Worm (Caenorhabditis elegans) whole organism, mixed stage, embryonic: ENCODE results near the gene R01H2.8.

Experiments
- M03D4.4 ChIP-seq: sonication (generic microtip); optimal IDR thresholded peaks from 2 replicates; lab custom pipeline; 2017; ENCODE audit warnings: mild to moderate bottlenecking, missing genetic modification characterization, missing compliant biosample characterization
- bed-3 ChIP-seq: fragments of 200-800 bp; sonication (Bioruptor generic); optimal IDR thresholded peaks from 3 replicates; lab custom pipeline; 2018; ENCODE audit warnings: mild to moderate bottlenecking, missing genetic modification characterization, moderate library complexity, missing compliant biosample characterization
- blmp-1 ChIP-seq: fragments of 150-350 bp; optimal IDR thresholded peaks from 2 replicates; lab custom pipeline; 2014; ENCODE audit warnings: missing biosample characterization, missing genetic modification characterization
- ceh-39 ChIP-seq: fragments of 150-350 bp; optimal IDR thresholded peaks from 2 replicates; lab custom pipeline; 2014; ENCODE audit warnings: missing biosample characterization, missing genetic modification characterization
- ceh-43 ChIP-seq: fragments of 200-800 bp; sonication (Bioruptor generic); optimal IDR thresholded peaks from 2 replicates; lab custom pipeline; 2018; ENCODE audit warnings: mild to moderate bottlenecking, missing genetic modification characterization, moderate library complexity, missing compliant biosample characterization
- ceh-83 ChIP-seq: fragments of 200-800 bp; sonication (Bioruptor generic); optimal IDR thresholded peaks from 2 replicates; lab custom pipeline; 2018; ENCODE audit warnings: mild to moderate bottlenecking, missing genetic modification characterization, missing compliant biosample characterization
- cnd-1 ChIP-seq: fragments of 200-800 bp; sonication (Bioruptor generic); optimal IDR thresholded peaks from 2 replicates; lab custom pipeline; 2018; ENCODE audit warnings: mild to moderate bottlenecking, missing genetic modification characterization, missing compliant biosample characterization
- drap-1 ChIP-seq: fragments of 200-800 bp; sonication (Bioruptor generic); optimal IDR thresholded peaks from 3 replicates; lab custom pipeline; 2018; ENCODE audit warnings: mild to moderate bottlenecking, missing genetic modification characterization, missing compliant biosample characterization
- elt-1 ChIP-seq: sonication (generic microtip); optimal IDR thresholded peaks from 2 replicates; lab custom pipeline; 2017; ENCODE audit warnings: missing genetic modification characterization, mild to moderate bottlenecking, missing compliant biosample characterization, antibody characterized with exemption, moderate library complexity, borderline replicate concordance; ENCODE audit not compliant: insufficient read depth
- elt-3 ChIP-seq: fragments of 150-350 bp; optimal IDR thresholded peaks from 2 replicates; lab custom pipeline; 2014; ENCODE audit warnings: missing biosample characterization, missing genetic modification characterization
- flh-1 ChIP-seq: fragments of 200-800 bp; sonication (Bioruptor generic); optimal IDR thresholded peaks from 2 replicates; lab custom pipeline; 2018; ENCODE audit warnings: mild to moderate bottlenecking, missing genetic modification characterization, moderate library complexity, missing compliant biosample characterization
- ham-2 ChIP-seq: fragments of 200-800 bp; sonication (Bioruptor generic); optimal IDR thresholded peaks from 2 replicates; lab custom pipeline; 2018; ENCODE audit warnings: mild to moderate bottlenecking, missing genetic modification characterization, missing compliant biosample characterization
- hlh-1 ChIP-seq: fragments of 150-350 bp; optimal IDR thresholded peaks from 2 replicates; lab custom pipeline; 2014; ENCODE audit warnings: missing biosample characterization, missing genetic modification reagents, missing genetic modification characterization
- lin-32 ChIP-seq: fragments of 200-800 bp; sonication (Bioruptor generic); optimal IDR thresholded peaks from 2 replicates; lab custom pipeline; 2018; ENCODE audit warnings: mild to moderate bottlenecking, missing genetic modification characterization, missing compliant biosample characterization
- lsy-2 ChIP-seq: fragments of 150-350 bp; optimal IDR thresholded peaks from 2 replicates; lab custom pipeline; 2014; ENCODE audit warnings: missing biosample characterization, missing genetic modification characterization
- mab-5 ChIP-seq: fragments of 150-350 bp; optimal IDR thresholded peaks from 2 replicates; lab custom pipeline; 2014; ENCODE audit warnings: missing biosample characterization, missing genetic modification characterization
- mls-2 ChIP-seq: sonication (generic microtip); optimal IDR thresholded peaks from 2 replicates; lab custom pipeline; 2016; ENCODE audit warnings: mild to moderate bottlenecking, missing genetic modification characterization, moderate library complexity, missing compliant biosample characterization
- nhr-12 ChIP-seq: fragments of 150-350 bp; optimal IDR thresholded peaks from 2 replicates; lab custom pipeline; 2014; ENCODE audit warnings: missing biosample characterization, missing genetic modification characterization
- nhr-2 ChIP-seq: fragments of 150-350 bp; optimal IDR thresholded peaks from 2 replicates; lab custom pipeline; 2014; ENCODE audit warnings: missing biosample characterization, missing genetic modification characterization
- nhr-237 ChIP-seq: fragments of 150-350 bp; optimal IDR thresholded peaks from 2 replicates; lab custom pipeline; 2014; ENCODE audit warnings: missing biosample characterization, missing genetic modification characterization
- nhr-28 ChIP-seq: fragments of 150-350 bp; optimal IDR thresholded peaks from 2 replicates; lab custom pipeline; 2014; ENCODE audit warnings: missing biosample characterization, missing genetic modification characterization
- nhr-76 ChIP-seq: sonication (generic microtip); optimal IDR thresholded peaks from 2 replicates; lab custom pipeline; 2017; ENCODE audit warnings: missing biosample characterization, missing genetic modification characterization
- pha-4 ChIP-seq: fragments of 150-350 bp; optimal IDR thresholded peaks from 2 replicates; lab custom pipeline; 2018; ENCODE audit warnings: missing biosample characterization, missing genetic modification reagents, missing genetic modification characterization
- sem-2 ChIP-seq: fragments of 200-800 bp; sonication (Bioruptor generic); optimal IDR thresholded peaks from 2 replicates; lab custom pipeline; 2018; ENCODE audit warnings: mild to moderate bottlenecking, missing genetic modification characterization, missing compliant biosample characterization
- snpc-4 ChIP-seq: fragments of 150-350 bp; optimal IDR thresholded peaks from 2 replicates; lab custom pipeline; 2014; ENCODE audit warnings: missing biosample characterization, missing genetic modification characterization
- sptf-1 ChIP-seq: sonication (generic microtip); optimal IDR thresholded peaks from 2 replicates; lab custom pipeline; 2017; ENCODE audit warnings: mild to moderate bottlenecking, missing genetic modification characterization, moderate library complexity, missing compliant biosample characterization
- tbx-8 ChIP-seq: fragments of 200-800 bp; sonication (Bioruptor generic); optimal IDR thresholded peaks from 2 replicates; lab custom pipeline; 2018; ENCODE audit warnings: mild to moderate bottlenecking, missing genetic modification characterization, moderate library complexity, missing compliant biosample characterization
- unc-120 ChIP-seq: sonication (generic microtip); optimal IDR thresholded peaks from 2 replicates; lab custom pipeline; 2017; ENCODE audit warnings: missing genetic modification characterization, missing compliant biosample characterization; ENCODE audit not compliant: poor library complexity, severe bottlenecking
- unc-39 ChIP-seq: fragments of 150-350 bp; optimal IDR thresholded peaks from 2 replicates; lab custom pipeline; 2014; ENCODE audit warnings: missing biosample characterization, missing genetic modification characterization
- zip-8 ChIP-seq: fragments of 150-350 bp; optimal IDR thresholded peaks from 2 replicates; lab custom pipeline; 2014; ENCODE audit warnings: missing biosample characterization, missing genetic modification characterization
- ztf-11 ChIP-seq: fragments of 150-350 bp; optimal IDR thresholded peaks from 2 replicates; lab custom pipeline; 2014; ENCODE audit warnings: missing biosample characterization, missing genetic modification characterization

R01H2.8 gene

ce11 chrIII:7032070-7032469, 36.8 kb upstream of the R01H2.8 start:
- TF ChIP-seq sptf-1 (tag; lab: Kevin White, UChicago), result no peak
- TF ChIP-seq hlh-1 (tag; lab: Kevin White, UChicago), result peak; percentile 31

DNA sequence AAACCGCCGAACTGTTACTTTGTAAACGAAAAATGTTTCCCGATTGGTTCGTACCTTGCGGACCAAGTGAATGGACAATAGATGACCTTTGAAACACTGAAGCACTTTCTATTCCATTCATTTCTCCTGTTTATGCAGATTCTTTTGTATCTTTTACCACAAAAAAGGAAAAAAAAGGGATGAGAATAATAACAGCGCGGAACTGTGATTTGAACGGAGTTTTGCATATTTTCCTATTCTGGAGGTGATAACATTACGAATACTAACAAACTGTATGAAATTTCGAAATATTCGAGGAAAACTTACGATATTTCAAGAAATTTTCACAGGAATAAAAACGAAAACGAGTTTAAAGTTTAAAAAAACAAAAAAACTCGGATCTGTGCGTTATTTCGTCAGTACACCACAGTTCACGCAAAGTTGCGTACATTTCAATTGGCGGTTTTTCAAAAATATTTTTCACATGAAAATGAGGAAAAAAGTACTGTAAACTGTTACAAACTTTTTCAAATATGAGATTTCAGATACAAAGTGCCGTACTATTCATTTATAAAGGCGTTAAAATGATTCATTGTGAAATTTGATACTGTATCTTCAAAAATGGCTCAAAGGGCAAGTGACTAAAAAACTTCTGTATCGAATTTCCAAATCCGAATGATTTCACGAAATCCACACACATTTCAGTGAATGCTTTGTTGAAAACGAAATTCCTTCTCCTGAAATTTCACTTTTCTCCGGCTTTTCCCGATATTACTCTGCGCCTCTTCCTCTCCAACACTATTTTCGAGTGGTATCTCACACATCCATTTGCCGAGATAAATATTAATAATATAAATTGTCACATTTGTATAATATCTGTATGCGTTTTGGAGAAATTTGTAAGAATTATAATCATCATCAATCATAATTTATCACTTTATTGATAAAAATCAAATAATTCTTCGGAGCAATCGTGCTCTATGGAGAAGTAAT, 34.3 kb upstream of the R01H2.8 start:
- TF ChIP-seq elt-1, result no peak
- TF ChIP-seq sem-2, result no peak
- TF ChIP-seq sptf-1 (tag; lab: Kevin White, UChicago), result no peak
- TF ChIP-seq nhr-28 (tag; lab: Kevin White, UChicago), result no peak
- peak; percentile 80 for TF ChIP-seq blmp-1 (tag; lab: Kevin White, UChicago)
- TF ChIP-seq, all 35 proteins: peak for 1

ce11 chrIII:7045643-7046042, 23.2 kb upstream of the R01H2.8 start, which contains the start of gene R01H2.7:
Gene R01H2.7, minus strand, starts transcription at chrIII:7045743.
- TF ChIP-seq nhr-12 (tag; lab: Kevin White, UChicago) (no peak), nhr-237 (tag; lab: Kevin White, UChicago) (no peak), ceh-39 (tag; lab: Kevin White, UChicago) (no peak), nhr-76 (tag; lab: Kevin White, UChicago) (no peak), unc-39 (tag; lab: Kevin White, UChicago) (no peak), ceh-83 (GFP tag; lab: Kevin White, UChicago) (no peak), ham-2 (GFP tag; lab: Kevin White, UChicago) (no peak), mls-2 (tag; lab: Kevin White, UChicago) (no peak), M03D4.4 (tag; lab: Kevin White, UChicago) (no peak), drap-1 (no peak), elt-3 (no peak), sem-2 (no peak), nhr-28 (tag; lab: Kevin White, UChicago) (no peak), lsy-2 (no peak), elt-1 (no peak), bed-3 (no peak), mab-5 (tag; lab: Kevin White, UChicago) (no peak), pha-4 (tag; lab: Kevin White, UChicago) (no peak)

DNA sequence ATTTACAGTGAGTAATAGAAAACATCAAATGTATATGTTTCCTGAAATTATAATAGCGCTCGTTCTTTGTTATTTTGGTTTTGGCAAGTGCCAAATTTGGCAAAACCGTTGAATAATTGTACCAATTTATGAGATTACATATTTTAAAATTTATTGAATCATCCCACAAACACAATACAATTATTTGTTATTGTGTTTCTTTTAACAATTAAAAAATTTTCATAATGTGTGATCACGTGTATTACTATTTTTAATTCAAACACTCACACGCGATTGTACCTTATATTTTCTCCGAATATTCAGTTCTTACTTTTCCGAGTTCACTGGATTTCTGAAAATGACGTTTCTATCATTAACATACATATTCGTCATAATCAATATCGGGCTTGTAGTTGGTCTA, 12.6 kb upstream of the R01H2.8 start, which contains the start of gene R01H2.2:
Gene R01H2.2, plus strand, starts transcription at position 301 of the 400 bp plus-strand sequence.
- TF ChIP-seq nhr-76 (tag; lab: Kevin White, UChicago), result no peak
- TF ChIP-seq snpc-4 (tag; lab: Kevin White, UChicago), result no peak
- TF ChIP-seq flh-1 (GFP tag; lab: Kevin White, UChicago), result no peak
- no peak for TF ChIP-seq pha-4 (tag; lab: Kevin White, UChicago)
- no peak for TF ChIP-seq blmp-1 (tag; lab: Kevin White, UChicago)
- TF ChIP-seq ceh-83 (GFP tag; lab: Kevin White, UChicago), result no peak
- TF ChIP-seq lsy-2, result no peak
- no peak for TF ChIP-seq ham-2 (GFP tag; lab: Kevin White, UChicago)
- no peak for TF ChIP-seq ceh-39 (tag; lab: Kevin White, UChicago)
- no peak for TF ChIP-seq nhr-28 (tag; lab: Kevin White, UChicago)
- TF ChIP-seq zip-8 (tag; lab: Kevin White, UChicago), result no peak

DNA sequence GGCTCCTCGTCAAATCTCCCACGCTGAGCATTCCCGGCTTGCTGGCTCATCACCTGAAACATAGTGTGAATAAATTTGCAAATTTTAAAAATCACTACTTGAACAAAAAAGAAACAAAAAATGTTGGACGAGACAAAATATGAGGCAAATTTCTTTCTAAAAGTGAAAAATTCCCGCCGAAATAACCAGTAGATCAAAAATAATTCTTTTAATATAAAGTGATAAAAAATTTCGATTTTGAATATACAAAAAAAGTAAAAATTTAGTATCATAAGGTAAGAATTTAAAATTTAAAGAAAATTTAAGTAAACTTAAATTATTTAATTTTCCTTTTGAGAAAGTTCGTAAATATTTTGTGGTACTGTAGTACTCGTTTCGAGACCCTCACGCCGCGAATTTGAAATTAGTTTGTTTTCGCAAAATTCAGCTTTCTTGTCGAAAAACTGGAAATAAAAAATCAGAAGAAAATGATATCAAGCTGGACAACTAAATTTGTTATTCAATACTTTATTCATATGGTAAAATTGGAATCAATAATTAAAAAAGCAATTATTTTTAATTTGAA, 8.2 kb upstream of the R01H2.8 start, which contains the start of gene egg-2:
Gene egg-2, minus strand, starts transcription at position 53 of the 565 bp plus-strand sequence.
- TF ChIP-seq cnd-1, result no peak
- TF ChIP-seq ceh-43 (GFP tag; lab: Kevin White, UChicago), result no peak
- TF ChIP-seq sptf-1 (tag; lab: Kevin White, UChicago), result no peak
- no peak for TF ChIP-seq nhr-12 (tag; lab: Kevin White, UChicago)
- TF ChIP-seq lin-32 (GFP tag; lab: Kevin White, UChicago), result no peak
- no peak for TF ChIP-seq ceh-83 (GFP tag; lab: Kevin White, UChicago)
- TF ChIP-seq ztf-11, result no peak
- TF ChIP-seq snpc-4 (tag; lab: Kevin White, UChicago), result no peak
- TF ChIP-seq blmp-1 (tag; lab: Kevin White, UChicago), result no peak
- TF ChIP-seq ceh-39 (tag; lab: Kevin White, UChicago), result no peak
- no peak for TF ChIP-seq flh-1 (GFP tag; lab: Kevin White, UChicago)
- no peak for TF ChIP-seq unc-120 (tag; lab: Kevin White, UChicago)
- no peak for TF ChIP-seq bed-3
- no peak for TF ChIP-seq nhr-76 (tag; lab: Kevin White, UChicago)
- no peak for TF ChIP-seq tbx-8 (GFP tag; lab: Kevin White, UChicago)
- no peak for TF ChIP-seq ham-2 (GFP tag; lab: Kevin White, UChicago)
- no peak for TF ChIP-seq nhr-2 (tag; lab: Kevin White, UChicago)
- no peak for TF ChIP-seq elt-3
- no peak for TF ChIP-seq drap-1
